Fruit fly (Drosophila melanogaster): ENCODE data around the gene CG15211.

Gene CG15211

DNA sequence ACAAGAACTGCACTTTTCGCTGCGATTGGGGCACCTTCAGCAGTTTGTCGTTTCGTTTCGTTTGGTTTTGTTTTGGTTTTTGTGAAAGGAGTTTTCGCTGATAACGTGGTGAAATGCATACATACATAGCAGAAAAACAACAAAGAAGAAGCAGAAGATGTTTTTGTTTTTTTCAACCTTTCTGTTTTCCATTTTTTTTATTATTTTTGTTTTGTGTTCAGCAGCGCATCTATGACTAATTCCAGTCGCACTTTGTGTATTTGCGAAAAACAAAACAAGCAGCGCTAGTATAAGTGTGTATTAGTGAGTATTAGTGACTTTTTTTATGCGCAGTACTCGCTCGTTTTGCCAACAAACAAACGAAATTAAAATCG, 5.4 kb upstream of the CG15211 start:
- TF ChIP-seq CG15601 (tag; optimal IDR thresholded peaks at IDR 0.05) (peak; percentile 7), Vsx1 (GFP tag; optimal IDR thresholded peaks at IDR 0.05) (peak; percentile 36), chinmo (GFP tag; IDR thresholded peaks at IDR 0.05; ENCODE audit: partially characterized antibody) (0 out of 4 replicates have a peak, but pooled peaks have one; percentile 33), CG4282 (GFP tag; optimal IDR thresholded peaks at IDR 0.05) (no peak), CG2678 (tag; optimal IDR thresholded peaks at IDR 0.05) (no peak), cato (GFP tag; optimal IDR thresholded peaks at IDR 0.05; ENCODE audit: borderline replicate concordance) (no peak), gfzf (GFP tag; optimal IDR thresholded peaks at IDR 0.05) (no peak), stc (GFP tag; IDR thresholded peaks at IDR 0.05) (peak; percentile 29; the same call in 1 of the 2 replicates)

DNA sequence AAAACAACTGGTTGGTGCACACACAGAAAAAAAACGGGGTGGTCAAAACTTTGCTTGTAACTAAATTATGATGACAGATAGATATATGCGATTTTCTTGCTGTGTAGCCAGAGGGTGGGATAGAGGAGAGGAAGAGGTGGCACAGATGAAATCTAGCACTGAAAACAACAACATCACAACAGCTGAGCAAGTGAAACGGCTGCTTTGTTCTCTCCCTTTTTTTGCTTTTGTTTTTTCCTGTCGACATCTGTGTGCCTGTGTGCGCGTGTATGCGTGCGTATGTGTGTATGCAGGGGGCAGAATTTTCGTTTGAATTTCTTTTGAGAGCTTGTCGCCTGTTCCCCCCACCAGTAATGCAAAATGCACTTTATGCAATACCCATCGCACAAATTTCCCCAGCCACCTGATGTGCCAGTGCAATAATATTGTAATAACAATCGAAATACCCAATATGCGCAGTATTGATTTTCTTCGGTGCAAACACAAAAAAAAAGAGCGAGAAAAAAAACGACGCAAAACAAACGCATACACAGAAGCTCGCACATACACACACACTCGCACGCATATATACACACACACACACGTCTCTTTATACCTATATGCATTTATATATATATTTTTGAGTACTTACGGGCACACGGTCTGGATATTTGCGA, 4.9 kb upstream of the CG15211 start:
- peak; percentile 32 for TF ChIP-seq nmo (GFP tag; optimal IDR thresholded peaks at IDR 0.05)
- TF ChIP-seq CG14667 (GFP tag; IDR thresholded peaks at IDR 0.05): no peak
- no peak for TF ChIP-seq Hmx (GFP tag; optimal IDR thresholded peaks at IDR 0.05)
- TF ChIP-seq CG3847 (GFP tag; IDR thresholded peaks at IDR 0.05): peak; percentile 42; the same call in 1 of the 2 replicates
- TF ChIP-seq YL-1 (GFP tag; optimal IDR thresholded peaks at IDR 0.05): peak; percentile 80
- peak; percentile 70; the same call in 1 of the 2 replicates for TF ChIP-seq NFAT (GFP tag; IDR thresholded peaks at IDR 0.05)
- TF ChIP-seq CG8944 (GFP tag; optimal IDR thresholded peaks at IDR 0.05): peak; percentile 30
- peak; percentile 65 for TF ChIP-seq caup (GFP tag; optimal IDR thresholded peaks at IDR 0.05; ENCODE audit: severe bottlenecking)
- TF ChIP-seq Myb (GFP tag; optimal IDR thresholded peaks at IDR 0.05): peak; percentile 31
- peak; percentile 77 for TF ChIP-seq Drgx (GFP tag; IDR thresholded peaks at IDR 0.05)
- TF ChIP-seq Tbp (GFP tag; optimal IDR thresholded peaks at IDR 0.05): no peak
- TF ChIP-seq Atf3 (GFP tag; optimal IDR thresholded peaks at IDR 0.05): peak; percentile 30
- peak; percentile 2 for TF ChIP-seq fd96Cb (tag; optimal IDR thresholded peaks at IDR 0.05)
- TF ChIP-seq zf30C (GFP tag; optimal IDR thresholded peaks at IDR 0.05): peak; percentile 96
- peak; percentile 45 for TF ChIP-seq CG1647 (GFP tag; optimal IDR thresholded peaks at IDR 0.05)
- TF ChIP-seq fd3F (GFP tag; optimal IDR thresholded peaks at IDR 0.05): peak; percentile 22
- peak; percentile 51 for TF ChIP-seq bcd (GFP tag; optimal IDR thresholded peaks at IDR 0.05)
- no peak for TF ChIP-seq CG12236 (GFP tag; optimal IDR thresholded peaks at IDR 0.05)
- no peak for TF ChIP-seq bbx (GFP tag; IDR thresholded peaks at IDR 0.05; ENCODE audit: partially characterized antibody)
- TF ChIP-seq HmgD (GFP tag; optimal IDR thresholded peaks at IDR 0.05): peak; percentile 56
- no peak for TF ChIP-seq eve (GFP tag; optimal IDR thresholded peaks at IDR 0.05)
- no peak for TF ChIP-seq Dfd (GFP tag; optimal IDR thresholded peaks at IDR 0.05)
- TF ChIP-seq Atf6 (GFP tag; IDR thresholded peaks at IDR 0.05): peak; percentile 68
- TF ChIP-seq gt (GFP tag; IDR thresholded peaks at IDR 0.05): no peak
- TF ChIP-seq CG7963 (GFP tag; IDR thresholded peaks at IDR 0.05; ENCODE audit: partially characterized antibody): no peak
- no peak for TF ChIP-seq cato (GFP tag; optimal IDR thresholded peaks at IDR 0.05; ENCODE audit: borderline replicate concordance)
- peak; percentile 62 for TF ChIP-seq CG13424 (tag; optimal IDR thresholded peaks at IDR 0.05)
- no peak for TF ChIP-seq Ravus (GFP tag; IDR thresholded peaks at IDR 0.05)
- no peak for TF ChIP-seq Lpt (GFP tag; optimal IDR thresholded peaks at IDR 0.05)
- TF ChIP-seq lab (GFP tag; optimal IDR thresholded peaks at IDR 0.05): peak; percentile 82
- no peak for TF ChIP-seq Dp (GFP tag; optimal IDR thresholded peaks at IDR 0.05)
- peak; percentile 84 for TF ChIP-seq CG12769 (tag; optimal IDR thresholded peaks at IDR 0.05)
- no peak for TF ChIP-seq TFAM (GFP tag; optimal IDR thresholded peaks at IDR 0.05)
- TF ChIP-seq CG34376 (GFP tag; optimal IDR thresholded peaks at IDR 0.05): peak; percentile 45
- TF ChIP-seq Rx (GFP tag; IDR thresholded peaks at IDR 0.05): 0 out of 2 replicates have a peak, but pooled peaks have one; percentile 18
- no peak; the same call in 2 of the 3 replicates for TF ChIP-seq CG7357 (GFP tag; IDR thresholded peaks at IDR 0.05)
- TF ChIP-seq ash1 (GFP tag; optimal IDR thresholded peaks at IDR 0.05): peak; percentile 66
- no peak for TF ChIP-seq br (optimal IDR thresholded peaks at IDR 0.05)
- no peak for TF ChIP-seq Doc3 (GFP tag; IDR thresholded peaks at IDR 0.05; ENCODE audit: partially characterized antibody)
- peak; percentile 47 for TF ChIP-seq PHDP (tag; optimal IDR thresholded peaks at IDR 0.05)
- no peak for TF ChIP-seq CG12104 (GFP tag; optimal IDR thresholded peaks at IDR 0.05)
